Fruit fly (Drosophila melanogaster): ENCODE measurements around the gene CG2750.
"Not testable (repeated sequence)": the region's sequence is repeated elsewhere in the genome, so short reads cannot be mapped to it uniquely, and the experiment has no call there.

Gene CG2750

dm6 chrX:12106900-12107299, at the start of gene CG2750:
Gene CG2750, plus strand, starts transcription at chrX:12107200.
- TF ChIP-seq Myc (optimal IDR thresholded peaks at IDR 0.05) (no peak), h (optimal IDR thresholded peaks at IDR 0.05) (no peak), psq (optimal IDR thresholded peaks at IDR 0.05) (no peak), ttk (optimal IDR thresholded peaks at IDR 0.05) (no peak), insv (optimal IDR thresholded peaks at IDR 0.05) (no peak), Sin3A (optimal IDR thresholded peaks at IDR 0.05) (no peak)

dm6 chrX:12059495-12059894, 47.5 kb upstream of the CG2750 start, which contains the start of gene Muc11A:
Gene Muc11A, plus strand, starts transcription at chrX:12059795.
- TF ChIP-seq h (optimal IDR thresholded peaks at IDR 0.05) (no peak), Myc (optimal IDR thresholded peaks at IDR 0.05) (no peak), psq (optimal IDR thresholded peaks at IDR 0.05) (no peak), ttk (optimal IDR thresholded peaks at IDR 0.05) (no peak), insv (optimal IDR thresholded peaks at IDR 0.05) (no peak), Sin3A (optimal IDR thresholded peaks at IDR 0.05) (no peak)

DNA sequence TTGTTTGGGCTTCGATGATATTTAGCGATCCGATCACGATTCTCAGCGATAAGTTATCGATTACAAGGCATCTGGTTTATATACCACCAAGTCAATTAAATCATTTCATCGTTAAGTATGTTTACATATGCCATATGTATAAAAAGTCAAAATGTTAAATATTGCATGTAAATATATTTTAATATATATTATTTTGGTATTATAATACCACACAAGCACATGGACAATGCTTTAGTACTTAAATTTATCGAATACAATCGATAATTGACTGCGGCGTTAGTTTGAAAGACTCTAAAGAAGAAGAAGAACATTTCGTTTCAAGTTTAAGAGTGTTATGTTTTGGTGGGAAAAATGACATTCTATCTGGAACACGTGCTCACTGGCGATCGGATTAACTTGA, 36.9 kb upstream of the CG2750 start, which contains the start of gene CG34323:
Gene CG34323, plus strand, starts transcription at position 301 of the 400 bp plus-strand sequence.
- TF ChIP-seq h (optimal IDR thresholded peaks at IDR 0.05) (no peak), insv (optimal IDR thresholded peaks at IDR 0.05) (no peak), ttk (optimal IDR thresholded peaks at IDR 0.05) (no peak), Sin3A (optimal IDR thresholded peaks at IDR 0.05) (no peak), Myc (optimal IDR thresholded peaks at IDR 0.05) (no peak), psq (optimal IDR thresholded peaks at IDR 0.05) (no peak)

- TF ChIP-seq Myc (optimal IDR thresholded peaks at IDR 0.05) (no peak), Sin3A (optimal IDR thresholded peaks at IDR 0.05) (no peak), h (optimal IDR thresholded peaks at IDR 0.05) (no peak), psq (optimal IDR thresholded peaks at IDR 0.05) (no peak), insv (optimal IDR thresholded peaks at IDR 0.05) (no peak), ttk (optimal IDR thresholded peaks at IDR 0.05) (no peak)
These were observed 34.3 kb upstream of the CG2750 start, which contains the start of gene moon for dm6 chrX:12072718-12073117. Gene moon, minus strand, starts transcription at chrX:12072818.

DNA sequence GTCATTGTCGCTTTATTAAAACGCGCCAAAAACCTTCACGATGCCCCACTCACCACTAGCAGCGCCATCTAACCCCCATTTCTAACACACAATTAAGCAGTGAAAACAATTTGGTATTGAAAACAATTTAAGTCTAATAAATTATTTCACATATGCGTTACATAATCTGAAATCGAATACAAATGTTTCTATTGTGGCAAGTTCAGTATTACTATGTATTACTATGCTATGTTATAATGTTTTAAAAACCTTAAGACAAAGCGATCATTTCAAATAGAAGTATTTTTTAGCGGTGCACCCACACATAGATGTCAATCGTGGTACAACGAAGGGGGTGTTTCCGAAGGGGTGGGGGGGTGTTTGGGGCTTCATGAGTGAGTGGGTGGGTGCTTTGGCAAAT, 33.4 kb upstream of the CG2750 start:
- TF ChIP-seq ttk (optimal IDR thresholded peaks at IDR 0.05) (no peak), Sin3A (optimal IDR thresholded peaks at IDR 0.05) (no peak), insv (optimal IDR thresholded peaks at IDR 0.05) (no peak), Myc (optimal IDR thresholded peaks at IDR 0.05) (no peak), h (optimal IDR thresholded peaks at IDR 0.05) (no peak), psq (optimal IDR thresholded peaks at IDR 0.05) (no peak)

- TF ChIP-seq Myc (optimal IDR thresholded peaks at IDR 0.05) (no peak), insv (optimal IDR thresholded peaks at IDR 0.05) (no peak), h (optimal IDR thresholded peaks at IDR 0.05) (no peak), ttk (optimal IDR thresholded peaks at IDR 0.05) (no peak), psq (optimal IDR thresholded peaks at IDR 0.05) (no peak), Sin3A (optimal IDR thresholded peaks at IDR 0.05) (no peak)
These were observed 31.4 kb upstream of the CG2750 start for dm6 chrX:12075569-12075968.

- TF ChIP-seq Sin3A (optimal IDR thresholded peaks at IDR 0.05) (no peak), h (optimal IDR thresholded peaks at IDR 0.05) (no peak), insv (optimal IDR thresholded peaks at IDR 0.05) (no peak), Myc (optimal IDR thresholded peaks at IDR 0.05) (no peak), ttk (optimal IDR thresholded peaks at IDR 0.05) (no peak), psq (optimal IDR thresholded peaks at IDR 0.05) (no peak)
These were observed 30.8 kb upstream of the CG2750 start for dm6 chrX:12076243-12076642.

dm6 chrX:12082244-12082643, 24.8 kb upstream of the CG2750 start:
- no peak for TF ChIP-seq psq (optimal IDR thresholded peaks at IDR 0.05)
- no peak for TF ChIP-seq Sin3A (optimal IDR thresholded peaks at IDR 0.05)
- no peak for TF ChIP-seq ttk (optimal IDR thresholded peaks at IDR 0.05)
- TF ChIP-seq insv (optimal IDR thresholded peaks at IDR 0.05): no peak
- no peak for TF ChIP-seq Myc (optimal IDR thresholded peaks at IDR 0.05)
- TF ChIP-seq h (optimal IDR thresholded peaks at IDR 0.05): no peak

DNA sequence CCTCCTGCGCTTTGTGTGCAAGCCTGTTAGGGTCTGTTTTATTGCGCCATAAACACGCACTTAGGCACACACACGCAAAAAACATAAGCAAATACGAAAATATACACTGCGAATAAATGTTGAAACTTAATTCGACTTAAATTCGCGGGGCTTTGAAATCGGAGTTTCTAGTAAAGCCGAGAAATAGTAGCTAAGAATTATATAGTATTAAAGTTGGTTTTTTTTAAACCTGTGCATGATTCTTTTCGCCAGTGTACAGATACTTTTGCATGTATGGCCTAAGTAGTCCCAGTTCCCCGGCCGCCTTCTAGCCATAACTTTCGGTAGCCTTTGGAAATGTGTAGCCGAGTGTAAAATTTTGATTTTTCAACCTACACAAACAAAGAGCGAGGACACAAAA, 22.6 kb upstream of the CG2750 start:
- TF ChIP-seq insv (optimal IDR thresholded peaks at IDR 0.05) (no peak), ttk (optimal IDR thresholded peaks at IDR 0.05) (no peak), Myc (optimal IDR thresholded peaks at IDR 0.05) (no peak), psq (optimal IDR thresholded peaks at IDR 0.05) (no peak), h (optimal IDR thresholded peaks at IDR 0.05) (no peak), Sin3A (optimal IDR thresholded peaks at IDR 0.05) (no peak)

DNA sequence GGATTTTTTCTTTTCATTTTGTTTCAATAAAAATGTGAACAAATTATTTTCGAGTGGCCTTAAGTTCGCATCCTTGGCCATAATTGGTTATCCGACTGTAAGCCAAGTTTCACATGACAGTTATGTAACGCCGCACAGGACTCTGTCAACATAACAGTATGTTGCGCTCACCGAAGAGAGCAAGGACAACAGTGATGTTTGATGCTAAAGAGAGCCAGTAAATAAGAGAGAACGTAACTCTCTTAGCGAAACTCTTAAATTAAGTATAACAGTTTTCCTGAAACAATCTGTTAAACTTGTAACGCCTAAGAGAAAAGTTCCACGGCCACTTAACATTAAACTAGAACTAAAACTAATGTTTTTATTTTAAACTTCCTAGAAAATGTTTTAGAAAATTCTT, 21.3 kb upstream of the CG2750 start:
- TF ChIP-seq Myc (optimal IDR thresholded peaks at IDR 0.05): no peak
- no peak for TF ChIP-seq insv (optimal IDR thresholded peaks at IDR 0.05)
- TF ChIP-seq ttk (optimal IDR thresholded peaks at IDR 0.05): no peak
- no peak for TF ChIP-seq h (optimal IDR thresholded peaks at IDR 0.05)
- TF ChIP-seq psq (optimal IDR thresholded peaks at IDR 0.05): no peak
- no peak for TF ChIP-seq Sin3A (optimal IDR thresholded peaks at IDR 0.05)

DNA sequence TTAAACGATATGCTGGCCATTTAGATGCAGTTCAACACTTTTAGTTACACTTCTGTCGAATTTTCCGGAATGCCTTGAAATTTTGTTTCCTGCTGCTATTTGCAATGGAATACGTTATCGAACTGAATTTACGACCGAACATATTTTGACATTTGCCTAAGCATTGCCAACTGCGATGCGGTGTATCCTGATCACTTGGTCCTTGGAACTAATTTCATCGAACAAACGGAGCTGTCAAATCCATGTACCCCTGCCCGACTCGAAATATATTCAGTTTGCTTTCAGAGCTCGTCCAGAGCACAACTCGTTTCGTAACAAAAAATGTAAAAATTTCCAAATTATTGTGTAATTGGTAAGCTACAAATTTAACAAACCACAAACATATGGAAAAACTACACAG, 20.1 kb upstream of the CG2750 start, which contains the start of gene CG15734:
Gene CG15734, minus strand, starts transcription at position 101 of the 400 bp plus-strand sequence.
- not testable (repeated sequence) for TF ChIP-seq h, Sin3A, insv (optimal IDR thresholded peaks at IDR 0.05)

dm6 chrX:12090195-12090784, 16.7 kb upstream of the CG2750 start:
- TF ChIP-seq psq (optimal IDR thresholded peaks at IDR 0.05) (no peak), insv (optimal IDR thresholded peaks at IDR 0.05) (no peak), h (optimal IDR thresholded peaks at IDR 0.05) (no peak), ttk (optimal IDR thresholded peaks at IDR 0.05) (no peak), Myc (optimal IDR thresholded peaks at IDR 0.05) (no peak), Sin3A (optimal IDR thresholded peaks at IDR 0.05) (no peak)

DNA sequence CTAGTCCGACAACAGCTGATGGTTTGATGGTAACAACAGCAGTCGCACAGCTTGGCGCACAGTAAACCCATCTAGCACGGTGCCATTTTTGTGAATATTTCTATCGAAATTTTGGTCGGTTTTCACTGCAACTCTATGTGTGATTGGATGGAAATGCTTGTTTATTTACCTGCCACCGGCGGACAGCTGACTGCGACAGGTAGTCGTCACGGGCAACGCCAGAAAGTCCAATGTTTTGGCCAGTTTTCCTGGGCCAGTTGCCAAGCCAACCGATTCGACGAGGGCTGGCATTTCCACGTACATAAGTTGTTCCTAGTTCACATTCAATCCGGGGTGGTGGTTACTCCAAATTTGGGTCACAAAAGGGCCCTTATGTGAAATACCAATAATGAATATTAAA, 3.3 kb upstream of the CG2750 start, which contains the start of gene CG11356:
Gene CG11356, minus strand, starts transcription at position 101 of the 400 bp plus-strand sequence.
- TF ChIP-seq Sin3A (optimal IDR thresholded peaks at IDR 0.05): no peak
- no peak for TF ChIP-seq insv (optimal IDR thresholded peaks at IDR 0.05)
- no peak for TF ChIP-seq Myc (optimal IDR thresholded peaks at IDR 0.05)
- no peak for TF ChIP-seq psq (optimal IDR thresholded peaks at IDR 0.05)
- TF ChIP-seq ttk (optimal IDR thresholded peaks at IDR 0.05): no peak
- no peak for TF ChIP-seq h (optimal IDR thresholded peaks at IDR 0.05)
